Fruit fly (Drosophila melanogaster): Measurements from ENCODE around the gene mh.

DNA sequence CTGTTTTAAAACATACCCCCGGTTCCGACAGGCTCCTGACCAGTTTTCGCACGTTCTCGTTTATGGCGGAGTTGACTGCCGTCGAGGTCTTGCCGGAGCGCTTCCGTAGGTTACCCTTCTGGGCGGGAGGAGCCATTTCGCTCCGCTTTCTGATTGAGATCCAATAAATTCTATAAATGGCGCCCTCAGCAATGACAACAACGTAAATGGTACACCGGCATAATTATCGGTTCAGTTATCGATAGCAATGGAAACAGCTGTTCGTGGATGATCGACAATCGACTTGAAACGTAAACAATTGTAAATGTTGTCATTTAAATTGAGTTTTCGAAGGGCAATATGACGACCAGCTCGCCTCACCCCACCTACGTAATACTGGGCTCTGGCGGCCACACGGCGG, 3.3 kb downstream of the mh start, which contains the start of the genes Grip128 and Alg14:
- no peak for TF ChIP-seq Sin3A (optimal IDR thresholded peaks at IDR 0.05)
- no peak for TF ChIP-seq Myc (optimal IDR thresholded peaks at IDR 0.05)
- no peak for TF ChIP-seq ttk (optimal IDR thresholded peaks at IDR 0.05)
- no peak for TF ChIP-seq psq (optimal IDR thresholded peaks at IDR 0.05)
- no peak for TF ChIP-seq h (optimal IDR thresholded peaks at IDR 0.05)

All from Kc167 (cell line).